Fruit fly (Drosophila melanogaster): ENCODE results near the gene phr6-4.

DNA sequence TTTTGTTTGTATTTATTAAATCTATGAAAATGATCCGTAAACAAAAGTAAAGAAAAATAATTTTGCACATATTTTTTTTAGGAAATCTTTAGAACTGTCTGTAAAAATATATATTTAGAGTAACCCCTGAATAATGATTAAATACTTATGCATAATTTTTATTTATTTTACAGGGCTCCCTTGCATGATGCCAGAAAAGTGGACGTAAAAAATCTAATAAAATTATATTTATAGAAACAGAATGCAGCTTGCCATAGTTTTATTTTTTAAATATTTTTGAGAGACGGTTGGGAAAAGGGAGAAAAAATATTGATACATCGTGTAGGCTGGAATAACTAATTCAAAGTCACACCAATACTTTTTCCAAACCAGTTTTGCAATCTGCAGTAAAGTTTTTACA lies 3.0 kb upstream of the phr6-4 start, which contains the start of gene CG18810:
- no peak for TF ChIP-seq Jra (GFP tag; optimal IDR thresholded peaks at IDR 0.05)
- no peak for TF ChIP-seq usp (GFP tag; optimal IDR thresholded peaks at IDR 0.05)
- TF ChIP-seq pan (optimal IDR thresholded peaks at IDR 0.05) = no peak
- TF ChIP-seq Dfd (GFP tag; optimal IDR thresholded peaks at IDR 0.05) = no peak

Data from whole organism, wandering third instar larva.